Fruit fly (Drosophila melanogaster): ENCODE data around the gene Ndc80.

Ndc80 gene

DNA sequence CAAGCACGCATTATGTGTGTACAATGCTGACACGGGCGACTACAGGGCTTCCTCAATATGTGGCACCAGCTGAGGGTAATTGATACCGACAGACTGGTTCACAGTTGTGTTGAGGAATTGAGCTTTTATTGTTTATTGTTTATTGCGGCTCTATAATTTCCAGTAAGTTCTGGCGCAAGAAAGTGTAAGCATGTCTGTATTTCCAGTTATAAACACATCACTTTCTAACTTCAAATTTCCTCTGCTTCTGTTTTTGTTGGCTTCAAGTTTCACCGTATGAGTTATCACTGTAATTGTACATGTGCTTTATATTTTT is 14.7 kb upstream of the Ndc80 start (continued):
- TF ChIP-seq lola (GFP tag; optimal IDR thresholded peaks at IDR 0.05) (peak in 1 of 3 experiments; percentile 42), mam (GFP tag; optimal IDR thresholded peaks at IDR 0.05) (peak; percentile 83), Oli (tag; optimal IDR thresholded peaks at IDR 0.05) (peak; percentile 57), CG3838 (GFP tag; optimal IDR thresholded peaks at IDR 0.05) (peak; percentile 12), Six4 (GFP tag; optimal IDR thresholded peaks at IDR 0.05) (peak; percentile 49), CG34422 (GFP tag; IDR thresholded peaks at IDR 0.05) (peak; percentile 63; the same call in 1 of the 3 replicates), CG8924 (tag; optimal IDR thresholded peaks at IDR 0.05) (peak; percentile 54), bab2 (GFP tag; optimal IDR thresholded peaks at IDR 0.05) (peak; percentile 77), tio (GFP tag; optimal IDR thresholded peaks at IDR 0.05) (no peak), CG4404 (GFP tag; IDR thresholded peaks at IDR 0.05) (peak; percentile 58), CG17186 (GFP tag; optimal IDR thresholded peaks at IDR 0.05) (no peak), CG31388 (GFP tag; optimal IDR thresholded peaks at IDR 0.05) (no peak), Doc3 (GFP tag; IDR thresholded peaks at IDR 0.05; ENCODE audit: partially characterized antibody) (no peak), NC2α (GFP tag; optimal IDR thresholded peaks at IDR 0.05) (peak; percentile 9), Rx (GFP tag; IDR thresholded peaks at IDR 0.05) (peak; percentile 28; the same call in 1 of the 2 replicates), sc (optimal IDR thresholded peaks at IDR 0.05) (no peak), sc (GFP tag; optimal IDR thresholded peaks at IDR 0.05) (peak; percentile 26), chn (GFP tag; optimal IDR thresholded peaks at IDR 0.05) (peak; percentile 69), CG4282 (GFP tag; optimal IDR thresholded peaks at IDR 0.05) (peak; percentile 22), CG1792 (GFP tag; optimal IDR thresholded peaks at IDR 0.05) (peak; percentile 72), CG11723 (GFP tag; optimal IDR thresholded peaks at IDR 0.05) (peak; percentile 6), CG14667 (GFP tag; IDR thresholded peaks at IDR 0.05) (peak; percentile 48; the same call in 1 of the 2 replicates), CG12942 (GFP tag; optimal IDR thresholded peaks at IDR 0.05) (peak; percentile 70), ranshi (GFP tag; IDR thresholded peaks at IDR 0.05) (peak; percentile 43; the same call in 1 of the 2 replicates), B-H2 (GFP tag; optimal IDR thresholded peaks at IDR 0.05) (peak; percentile 67), stc (GFP tag; IDR thresholded peaks at IDR 0.05) (peak; percentile 58), wdn (GFP tag; IDR thresholded peaks at IDR 0.05) (peak; percentile 62; the same call in 1 of the 2 replicates), tin (GFP tag; optimal IDR thresholded peaks at IDR 0.05) (peak; percentile 73), dpn (GFP tag; optimal IDR thresholded peaks at IDR 0.05) (peak; percentile 82 to 85), h (optimal IDR thresholded peaks at IDR 0.05) (no peak), CG13775 (GFP tag; optimal IDR thresholded peaks at IDR 0.05) (peak; percentile 55), Lhr (GFP tag; optimal IDR thresholded peaks at IDR 0.05) (no peak), CG18619 (GFP tag; optimal IDR thresholded peaks at IDR 0.05) (peak; percentile 65), sr (GFP tag; IDR thresholded peaks at IDR 0.05) (no peak), CG4328 (GFP tag; optimal IDR thresholded peaks at IDR 0.05) (peak; percentile 74), CG10431 (GFP tag; optimal IDR thresholded peaks at IDR 0.05) (no peak), slp2 (GFP tag; optimal IDR thresholded peaks at IDR 0.05) (peak; percentile 70), CG7839 (tag; optimal IDR thresholded peaks at IDR 0.05) (peak; percentile 82), Mes4 (GFP tag; optimal IDR thresholded peaks at IDR 0.05) (peak; percentile 52), nerfin-2 (GFP tag; IDR thresholded peaks at IDR 0.05; ENCODE audit: partially characterized antibody) (no peak), CG6175 (GFP tag; IDR thresholded peaks at IDR 0.05) (0 out of 3 replicates have a peak, but pooled peaks have one; percentile 31), CG10543 (GFP tag; optimal IDR thresholded peaks at IDR 0.05) (peak; percentile 83), CG13624 (GFP tag; optimal IDR thresholded peaks at IDR 0.05) (peak; percentile 83), CG18476 (GFP tag; optimal IDR thresholded peaks at IDR 0.05) (no peak), CG10267 (tag; optimal IDR thresholded peaks at IDR 0.05) (peak; percentile 43), sima (GFP tag; optimal IDR thresholded peaks at IDR 0.05) (no peak), MBD-R2 (GFP tag; IDR thresholded peaks at IDR 0.05) (peak; percentile 32; the same call in 1 of the 2 replicates), pum (GFP tag; optimal IDR thresholded peaks at IDR 0.05) (peak; percentile 66), salm (tag; optimal IDR thresholded peaks at IDR 0.05) (peak; percentile 64), cas (GFP tag; IDR thresholded peaks at IDR 0.05) (no peak), CG4707 (GFP tag; optimal IDR thresholded peaks at IDR 0.05) (peak; percentile 14), pfk (GFP tag; optimal IDR thresholded peaks at IDR 0.05) (no peak)
